Worm (Caenorhabditis elegans) whole organism, late embryonic: ENCODE data around the gene idpc-2.
A peak's percentile ranks its signal among the peaks of the same experiment; 100 is the strongest.

Experiments used
- C08G9.2 ChIP-seq: sonication (generic microtip); optimal IDR thresholded peaks from 2 replicates; lab custom pipeline; 2016; ENCODE audit warnings: mild to moderate bottlenecking, missing genetic modification characterization, moderate library complexity, missing compliant biosample characterization
- F13H6.1 ChIP-seq: sonication (generic microtip); optimal IDR thresholded peaks from 2 replicates; lab custom pipeline; 2016; ENCODE audit warnings: missing genetic modification characterization, missing compliant biosample characterization
- T23F11.4 ChIP-seq: fragments of 200-800 bp; sonication (Bioruptor generic); optimal IDR thresholded peaks from 2 replicates; lab custom pipeline; 2018; ENCODE audit warnings: mild to moderate bottlenecking, missing genetic modification characterization, missing compliant biosample characterization
- ceh-14 ChIP-seq: sonication (generic microtip); optimal IDR thresholded peaks from 2 replicates; lab custom pipeline; 2016; ENCODE audit warnings: missing genotype, missing genetic modification characterization, missing compliant biosample characterization
- ceh-19 ChIP-seq: fragments of 200-800 bp; sonication (Bioruptor generic); optimal IDR thresholded peaks from 2 replicates; lab custom pipeline; 2018; ENCODE audit warnings: mild to moderate bottlenecking, missing genetic modification characterization, missing compliant biosample characterization
- ceh-30 ChIP-seq: fragments of 150-350 bp; optimal IDR thresholded peaks from 2 replicates; lab custom pipeline; 2014; ENCODE audit warnings: missing biosample characterization, missing genetic modification characterization
- ceh-31 ChIP-seq: sonication (generic microtip); optimal IDR thresholded peaks from 2 replicates; lab custom pipeline; 2016; ENCODE audit warnings: missing genetic modification characterization, missing compliant biosample characterization
- ceh-34 ChIP-seq: sonication (generic microtip); optimal IDR thresholded peaks from 2 replicates; lab custom pipeline; 2016; ENCODE audit warnings: mild to moderate bottlenecking, missing genetic modification characterization, missing compliant biosample characterization
- ceh-45 ChIP-seq: fragments of 200-800 bp; sonication (Bioruptor generic); IDR thresholded peaks from 2 replicates; pipeline ENCODE4 v1.3.6; 2022; ENCODE audit warnings: missing genetic modification reagents, missing genetic modification characterization, missing compliant biosample characterization
- ceh-48 ChIP-seq: sonication (generic microtip); optimal IDR thresholded peaks from 2 replicates; lab custom pipeline; 2016; ENCODE audit warnings: missing genetic modification characterization, inconsistent platforms, missing compliant biosample characterization
- ceh-6 ChIP-seq: fragments of 200-800 bp; sonication (Bioruptor generic); optimal IDR thresholded peaks from 2 replicates; lab custom pipeline; 2018; ENCODE audit warnings: mild to moderate bottlenecking, missing genetic modification characterization, missing compliant biosample characterization
- dve-1 ChIP-seq: sonication (generic microtip); optimal IDR thresholded peaks from 2 replicates; lab custom pipeline; 2017; ENCODE audit warnings: antibody characterized with exemption, mild to moderate bottlenecking, missing genetic modification characterization, missing compliant biosample characterization
- elt-2 ChIP-seq: sonication (generic microtip); optimal IDR thresholded peaks from 2 replicates; lab custom pipeline; 2016; ENCODE audit warnings: missing genetic modification reagents, missing genetic modification characterization, missing compliant biosample characterization
- ets-4 ChIP-seq: sonication (generic microtip); optimal IDR thresholded peaks from 2 replicates; lab custom pipeline; 2016; ENCODE audit warnings: missing genetic modification characterization, missing compliant biosample characterization
- eyg-1 ChIP-seq: sonication (generic microtip); optimal IDR thresholded peaks from 2 replicates; lab custom pipeline; 2016; ENCODE audit warnings: missing genotype, missing genetic modification characterization, missing compliant biosample characterization
- fkh-6 ChIP-seq: sonication (generic microtip); optimal IDR thresholded peaks from 2 replicates; lab custom pipeline; 2016; ENCODE audit warnings: missing genetic modification characterization, missing compliant biosample characterization
- hlh-13 ChIP-seq: fragments of 200-800 bp; sonication (Bioruptor generic); optimal IDR thresholded peaks from 2 replicates; lab custom pipeline; 2018; ENCODE audit warnings: mild to moderate bottlenecking, missing genetic modification characterization, missing compliant biosample characterization
- hlh-8 ChIP-seq: sonication (generic microtip); optimal IDR thresholded peaks from 2 replicates; lab custom pipeline; 2016; ENCODE audit warnings: missing genotype, missing genetic modification characterization, missing compliant biosample characterization
- madf-2 ChIP-seq: sonication (generic microtip); optimal IDR thresholded peaks from 2 replicates; lab custom pipeline; 2017; ENCODE audit warnings: missing genetic modification characterization, missing compliant biosample characterization
- nhr-232 ChIP-seq: sonication (generic microtip); optimal IDR thresholded peaks from 2 replicates; lab custom pipeline; 2016; ENCODE audit warnings: missing genetic modification characterization, missing compliant biosample characterization
- pag-3 ChIP-seq: sonication (generic microtip); optimal IDR thresholded peaks from 2 replicates; lab custom pipeline; 2016; ENCODE audit warnings: missing compliant biosample characterization, missing genetic modification characterization, borderline replicate concordance
- pros-1 ChIP-seq: fragments of 150-350 bp; optimal IDR thresholded peaks from 2 replicates; lab custom pipeline; 2014; ENCODE audit warnings: missing biosample characterization, missing genetic modification reagents, missing genetic modification characterization
- rnt-1 ChIP-seq: sonication (generic microtip); optimal IDR thresholded peaks from 2 replicates; lab custom pipeline; 2016; ENCODE audit warnings: missing genetic modification characterization, missing compliant biosample characterization
- unc-3 ChIP-seq, 2 experiments: fragments of 200-800 bp in 1 of 2; sonication (Bioruptor generic) in 1 of 2; sonication (generic microtip) in 1 of 2; conservative IDR thresholded peaks in 1 of 2; optimal IDR thresholded peaks in 1 of 2; 2 replicates each; pipeline versions ENCODE4 v1.3.6 to Lab custom; 2016 to 2022; ENCODE audit warnings: missing compliant biosample characterization in 2 of 2, missing genetic modification characterization in 2 of 2, missing genetic modification reagents in 1 of 2
- unc-55 ChIP-seq: sonication (generic microtip); optimal IDR thresholded peaks from 2 replicates; lab custom pipeline; 2017; ENCODE audit warnings: missing biosample characterization, missing genetic modification reagents, missing genetic modification characterization
- unc-86 ChIP-seq: sonication (generic microtip); optimal IDR thresholded peaks from 2 replicates; lab custom pipeline; 2016; ENCODE audit warnings: missing genetic modification characterization, missing compliant biosample characterization
- ztf-16 ChIP-seq: sonication (generic microtip); optimal IDR thresholded peaks from 2 replicates; lab custom pipeline; 2017; ENCODE audit warnings: missing genetic modification characterization, missing compliant biosample characterization

Gene idpc-2

DNA sequence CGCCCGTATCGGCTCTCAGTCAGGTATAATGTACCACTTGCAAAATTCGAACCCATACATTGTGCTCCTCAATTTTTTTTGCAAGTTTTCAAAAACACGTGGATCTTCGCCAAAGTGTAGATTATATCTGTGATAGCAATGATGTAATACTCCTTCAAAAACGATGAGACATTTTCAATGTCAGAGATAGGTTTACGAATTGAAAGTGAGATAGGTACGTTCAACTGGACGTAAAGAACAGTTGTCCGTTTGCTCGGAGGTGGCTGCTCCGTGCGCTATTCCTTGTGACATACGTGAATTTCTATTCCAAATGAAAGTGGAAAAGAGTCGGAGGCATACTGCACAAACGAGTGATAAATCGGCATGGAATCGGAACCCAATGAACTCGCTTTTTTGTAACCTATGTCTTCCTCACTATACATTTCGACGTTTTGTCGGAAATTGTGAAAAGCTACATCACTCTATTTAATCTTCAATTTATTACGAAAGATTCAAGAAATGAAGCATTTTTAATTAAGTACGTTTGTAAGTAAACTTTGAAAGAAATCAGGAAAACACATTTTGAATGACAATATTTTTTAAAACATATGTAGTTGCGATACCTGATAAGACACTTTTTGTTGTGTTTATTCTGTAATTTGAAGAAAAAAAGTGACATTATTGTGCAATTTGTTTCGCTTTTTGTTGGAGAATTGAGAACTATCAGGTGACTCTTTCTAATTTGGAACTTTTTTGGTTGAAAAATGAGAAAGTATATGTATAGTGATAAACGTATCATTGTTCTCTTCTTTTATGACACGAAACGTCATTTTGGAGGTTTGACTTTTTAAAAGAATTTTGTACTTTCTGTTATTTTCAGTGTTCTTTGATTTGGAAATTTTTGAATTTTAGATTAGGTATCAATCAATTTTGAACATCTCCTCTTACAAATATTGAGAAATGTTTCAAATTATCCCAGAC, 33.6 kb upstream of the idpc-2 start:
- TF ChIP-seq eyg-1 (tag; lab: Kevin White, UChicago), result no peak
- TF ChIP-seq ets-4, result no peak
- peak; percentile 16 for TF ChIP-seq unc-55 (GFP tag; lab: Kevin White, UChicago)

DNA sequence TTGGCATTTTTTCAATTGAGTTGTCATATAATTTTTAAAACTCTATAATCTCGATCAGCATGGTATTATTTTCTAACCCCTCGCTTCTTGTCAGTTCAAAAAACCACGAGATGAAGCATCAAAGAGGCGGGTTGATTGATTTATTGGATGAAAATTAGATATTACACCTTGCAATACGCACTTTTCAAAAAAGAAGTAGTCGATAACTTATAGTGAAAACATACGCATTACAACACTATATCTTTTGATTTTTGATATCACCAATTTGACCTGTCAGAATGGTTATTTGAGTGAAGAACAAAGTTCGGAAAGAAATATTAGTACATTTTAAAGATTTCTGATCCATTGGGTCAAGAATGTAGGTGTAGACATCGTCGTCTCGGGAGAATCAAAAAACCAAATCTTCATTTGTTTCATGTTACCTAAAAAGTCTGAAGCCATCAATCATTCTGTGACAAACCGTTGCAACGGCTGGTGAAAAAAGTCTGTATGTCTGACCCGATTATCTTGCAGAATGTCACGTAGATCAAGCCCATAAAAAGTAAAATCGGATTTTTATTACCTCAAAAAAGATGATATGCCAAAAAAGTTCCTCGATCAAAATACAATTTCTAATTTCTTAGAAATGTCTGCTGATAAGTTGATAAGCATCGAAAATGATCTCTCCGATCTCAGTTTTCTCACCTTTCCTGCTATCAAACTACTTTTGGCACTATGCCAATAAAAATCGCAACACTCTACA, 32.1 kb upstream of the idpc-2 start:
- peak; percentile 14 for TF ChIP-seq unc-55 (GFP tag; lab: Kevin White, UChicago)
- TF ChIP-seq ceh-45 (GFP tag; lab: Robert Waterston, UW), result no peak

DNA sequence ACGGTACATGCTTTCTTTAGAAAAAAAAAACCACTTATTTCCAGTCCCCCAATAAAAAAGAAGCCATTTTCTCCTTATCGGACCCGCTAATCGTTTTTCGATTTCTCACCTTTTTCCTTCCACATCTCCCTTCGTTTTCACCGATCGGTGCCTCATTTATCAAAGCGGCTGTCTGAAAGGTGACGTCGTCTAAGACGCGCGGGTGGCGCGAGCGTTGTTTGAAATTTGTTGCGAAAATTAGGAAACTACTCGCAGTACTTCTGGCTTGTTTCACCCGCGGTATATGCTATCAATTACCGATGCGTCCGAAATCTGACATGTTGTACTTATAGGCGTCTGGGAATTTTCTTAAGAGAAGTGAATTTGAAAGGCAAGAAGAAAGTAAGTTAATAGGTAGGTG, 31.1 kb upstream of the idpc-2 start:
- TF ChIP-seq madf-2 (tag; lab: Kevin White, UChicago), result no peak
- no peak for TF ChIP-seq unc-55 (GFP tag; lab: Kevin White, UChicago)
- TF ChIP-seq fkh-6 (tag; lab: Kevin White, UChicago), result no peak
- TF ChIP-seq ztf-16 (tag; lab: Kevin White, UChicago), result no peak
- TF ChIP-seq ceh-19 (GFP tag; lab: Kevin White, UChicago), result no peak
- TF ChIP-seq hlh-8 (tag; lab: Kevin White, UChicago), result no peak
- no peak for TF ChIP-seq ceh-31 (tag; lab: Kevin White, UChicago)
- TF ChIP-seq nhr-232 (tag; lab: Kevin White, UChicago), result no peak
- no peak for TF ChIP-seq rnt-1 (tag; lab: Kevin White, UChicago)
- no peak for TF ChIP-seq ceh-34 (tag; lab: Kevin White, UChicago)
- no peak for TF ChIP-seq ceh-14
- TF ChIP-seq C08G9.2 (tag; lab: Kevin White, UChicago), result no peak
- no peak for TF ChIP-seq pag-3 (tag; lab: Kevin White, UChicago)
- TF ChIP-seq ceh-48 (tag; lab: Kevin White, UChicago), result no peak
- no peak for TF ChIP-seq unc-86 (tag; lab: Kevin White, UChicago)
- TF ChIP-seq unc-3 (GFP tag; conservative IDR thresholded peaks at IDR 0.05; lab: Robert Waterston, UW), result no peak
- no peak for TF ChIP-seq unc-3 (tag; optimal IDR thresholded peaks at IDR 0.05; lab: Kevin White, UChicago)
- no peak for TF ChIP-seq ceh-6 (GFP tag; lab: Kevin White, UChicago)
- TF ChIP-seq pros-1 (tag; lab: Kevin White, UChicago), result no peak
- TF ChIP-seq, all 69 proteins: peak for 0

DNA sequence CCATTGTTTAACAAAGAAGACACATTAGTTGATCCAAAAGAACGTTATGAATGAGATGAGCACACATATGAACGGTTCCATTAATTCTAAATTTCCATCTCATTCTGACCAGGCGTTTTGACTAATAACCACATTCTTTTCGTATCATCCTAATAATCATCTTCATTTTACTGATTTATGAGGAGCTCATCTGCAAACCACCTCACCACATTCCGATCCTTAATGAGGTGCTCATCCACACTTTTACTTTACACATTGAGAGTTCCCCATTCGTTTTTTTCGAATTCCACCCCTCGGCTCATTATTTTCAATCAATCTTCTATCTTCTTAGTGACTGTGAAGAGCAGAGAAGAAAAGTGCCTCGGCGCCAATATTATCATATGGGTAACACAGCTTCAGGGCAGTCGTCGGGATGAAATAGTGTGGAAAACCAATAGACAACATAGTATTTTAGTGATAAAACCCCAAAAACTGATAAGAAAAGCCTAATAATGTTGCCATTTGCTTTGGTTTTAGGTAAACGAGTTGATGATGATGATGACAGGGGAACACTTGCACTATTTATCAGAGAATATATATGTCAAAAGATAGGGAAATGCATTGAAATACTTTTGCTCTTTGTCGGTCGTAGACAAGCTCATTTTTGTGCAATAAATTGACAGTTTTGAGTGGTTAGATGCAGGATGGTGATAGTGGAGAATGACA, 30.0 kb upstream of the idpc-2 start:
- TF ChIP-seq elt-2 (tag; lab: Kevin White, UChicago) (peak; percentile 98), T23F11.4 (GFP tag; lab: Kevin White, UChicago) (no peak), dve-1 (peak; percentile 18)
- TF ChIP-seq, all 69 proteins: peak for 2

DNA sequence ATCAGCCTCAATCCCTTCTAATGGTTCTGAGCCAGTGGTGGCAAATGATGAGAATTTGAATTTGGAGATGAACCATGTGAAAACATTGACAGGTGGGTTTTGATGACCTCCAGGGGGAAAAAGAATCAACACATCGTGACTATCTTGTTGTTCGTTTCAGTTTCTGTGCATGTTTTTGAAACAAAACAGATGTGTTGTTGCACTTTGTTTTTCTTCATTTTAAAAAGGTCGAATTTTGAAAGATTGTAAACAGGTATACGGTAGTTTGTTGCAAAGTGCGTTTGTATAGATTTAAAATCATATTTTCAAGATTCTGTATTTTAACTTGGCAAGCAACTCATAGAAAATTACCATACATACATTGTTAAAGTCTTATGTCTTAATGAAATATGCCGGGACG, 29.3 kb upstream of the idpc-2 start:
- TF ChIP-seq F13H6.1 (no peak), madf-2 (tag; lab: Kevin White, UChicago) (no peak)

DNA sequence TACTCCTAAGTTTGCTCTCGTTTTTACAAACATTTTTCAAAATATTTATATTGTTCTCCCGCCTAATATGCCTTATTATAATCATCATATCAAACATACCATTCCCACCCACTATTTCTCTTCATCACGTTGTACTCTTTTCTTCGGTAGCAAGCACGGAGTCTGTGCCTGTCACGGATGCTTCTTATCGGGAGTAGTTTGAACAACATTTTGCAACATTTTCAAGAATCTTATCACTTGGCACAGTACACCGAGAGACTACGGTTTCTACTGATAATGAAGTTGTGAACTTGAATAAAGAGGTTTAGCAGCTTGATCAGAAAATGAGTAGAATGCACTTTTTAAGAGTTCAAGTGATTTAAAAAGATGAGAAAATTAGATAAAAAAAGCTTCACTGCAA, 27.1 kb upstream of the idpc-2 start:
- TF ChIP-seq ceh-30 (tag; lab: Kevin White, UChicago) (no peak), elt-2 (tag; lab: Kevin White, UChicago) (peak; percentile 81), hlh-13 (GFP tag; lab: Kevin White, UChicago) (no peak)
